Fruit fly (Drosophila melanogaster) Kc167 (cell line): ENCODE measurements around the gene CG14322.

ENCODE experiments used
- Myc ChIP-seq: fragments of >200 bp; optimal IDR thresholded peaks from 2 replicates; lab custom pipeline; 2017; ENCODE audit warnings: missing external identifiers
- Sin3A ChIP-seq: fragments of >200 bp; optimal IDR thresholded peaks from 2 replicates; lab custom pipeline; 2018; ENCODE audit warnings: missing external identifiers
- h ChIP-seq: fragments of >200 bp; optimal IDR thresholded peaks from 3 replicates; lab custom pipeline; 2018; ENCODE audit warnings: missing external identifiers
- insv ChIP-seq: fragments of >200 bp; optimal IDR thresholded peaks from 3 replicates; lab custom pipeline; 2018; ENCODE audit warnings: missing external identifiers
- psq ChIP-seq: fragments of >200 bp; optimal IDR thresholded peaks from 2 replicates; lab custom pipeline; 2017; ENCODE audit warnings: missing external identifiers
- ttk ChIP-seq: sonication (Bioruptor generic); optimal IDR thresholded peaks from 2 replicates; lab custom pipeline; 2017; ENCODE audit warnings: missing external identifiers

DNA sequence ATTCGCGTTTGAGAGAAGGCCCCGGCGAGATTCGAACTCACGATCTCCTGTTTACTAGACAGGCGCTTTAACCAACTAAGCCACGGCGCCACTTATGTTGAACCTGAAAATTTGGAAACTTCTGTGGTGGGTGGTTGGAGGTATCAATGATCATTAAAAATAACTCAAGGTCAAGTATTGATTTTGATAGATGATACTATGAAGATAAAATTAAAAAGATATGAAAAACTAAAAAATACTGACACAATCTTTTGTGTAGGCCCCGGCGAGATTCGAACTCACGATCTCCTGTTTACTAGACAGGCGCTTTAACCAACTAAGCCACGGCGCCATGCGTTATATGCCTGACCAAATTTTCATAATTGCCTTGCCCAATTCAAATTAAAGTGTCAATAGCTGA is 22.9 kb upstream of the CG14322 start:
- no peak for TF ChIP-seq psq (lab: Kevin White, UChicago)
- TF ChIP-seq insv (lab: Kevin White, UChicago), result no peak
- no peak for TF ChIP-seq ttk (lab: Kevin White, UChicago)
- no peak for TF ChIP-seq Myc (lab: Kevin White, UChicago)
- no peak for TF ChIP-seq Sin3A
- TF ChIP-seq h (lab: Kevin White, UChicago), result no peak
